Fruit fly (Drosophila melanogaster) whole organism: ENCODE results near the gene CG13113.

Experiments
- CG8478 ChIP-seq: fragments of >200 bp; optimal IDR thresholded peaks from 2 replicates; lab custom pipeline; 2018; ENCODE audit warnings: inconsistent platforms
- Dll ChIP-seq: fragments of >200 bp; optimal IDR thresholded peaks from 2 replicates; lab custom pipeline; 2017

dm6 chr2L:9564527-9564926 lies 20.6 kb downstream of the CG13113 start:
- no peak for TF ChIP-seq Dll (lab: Kevin White, UChicago)
- TF ChIP-seq CG8478 = no peak
